Worm (Caenorhabditis elegans) whole organism, late embryonic: ENCODE data around the gene pfn-3.

Experiments
- C08G9.2 ChIP-seq: sonication (generic microtip); optimal IDR thresholded peaks from 2 replicates; lab custom pipeline; 2016; ENCODE audit warnings: mild to moderate bottlenecking, missing genetic modification characterization, moderate library complexity, missing compliant biosample characterization
- F13H6.1 ChIP-seq: sonication (generic microtip); optimal IDR thresholded peaks from 2 replicates; lab custom pipeline; 2016; ENCODE audit warnings: missing genetic modification characterization, missing compliant biosample characterization
- ama-1 ChIP-seq: fragments of 150-350 bp; optimal IDR thresholded peaks from 2 replicates; lab custom pipeline; 2014
- ceh-14 ChIP-seq: sonication (generic microtip); optimal IDR thresholded peaks from 2 replicates; lab custom pipeline; 2016; ENCODE audit warnings: missing genotype, missing genetic modification characterization, missing compliant biosample characterization
- ceh-30 ChIP-seq: fragments of 150-350 bp; optimal IDR thresholded peaks from 2 replicates; lab custom pipeline; 2014; ENCODE audit warnings: missing biosample characterization, missing genetic modification characterization
- che-1 ChIP-seq: sonication (generic microtip); optimal IDR thresholded peaks from 2 replicates; lab custom pipeline; 2016; ENCODE audit warnings: mild to moderate bottlenecking, missing genetic modification characterization, missing compliant biosample characterization
- fkh-10 ChIP-seq: fragments of 150-350 bp; optimal IDR thresholded peaks from 2 replicates; lab custom pipeline; 2014; ENCODE audit warnings: missing biosample characterization, missing genetic modification reagents, missing genetic modification characterization
- fkh-6 ChIP-seq: sonication (generic microtip); optimal IDR thresholded peaks from 2 replicates; lab custom pipeline; 2016; ENCODE audit warnings: missing genetic modification characterization, missing compliant biosample characterization
- nhr-11 ChIP-seq: fragments of 150-350 bp; optimal IDR thresholded peaks from 2 replicates; lab custom pipeline; 2014; ENCODE audit warnings: missing biosample characterization, missing genetic modification characterization
- nhr-232 ChIP-seq: sonication (generic microtip); optimal IDR thresholded peaks from 2 replicates; lab custom pipeline; 2016; ENCODE audit warnings: missing genetic modification characterization, missing compliant biosample characterization
- pha-2 ChIP-seq: sonication (generic microtip); optimal IDR thresholded peaks from 2 replicates; lab custom pipeline; 2017; ENCODE audit warnings: mild to moderate bottlenecking, missing genetic modification characterization, missing compliant biosample characterization
- syd-9 ChIP-seq: sonication (generic microtip); optimal IDR thresholded peaks from 2 replicates; lab custom pipeline; 2016; ENCODE audit warnings: mild to moderate bottlenecking, missing genetic modification characterization, moderate library complexity, missing compliant biosample characterization
- tbx-2 ChIP-seq: sonication (generic microtip); optimal IDR thresholded peaks from 2 replicates; lab custom pipeline; 2016; ENCODE audit warnings: missing genetic modification characterization, missing compliant biosample characterization
- unc-86 ChIP-seq: sonication (generic microtip); optimal IDR thresholded peaks from 2 replicates; lab custom pipeline; 2016; ENCODE audit warnings: missing genetic modification characterization, missing compliant biosample characterization

DNA sequence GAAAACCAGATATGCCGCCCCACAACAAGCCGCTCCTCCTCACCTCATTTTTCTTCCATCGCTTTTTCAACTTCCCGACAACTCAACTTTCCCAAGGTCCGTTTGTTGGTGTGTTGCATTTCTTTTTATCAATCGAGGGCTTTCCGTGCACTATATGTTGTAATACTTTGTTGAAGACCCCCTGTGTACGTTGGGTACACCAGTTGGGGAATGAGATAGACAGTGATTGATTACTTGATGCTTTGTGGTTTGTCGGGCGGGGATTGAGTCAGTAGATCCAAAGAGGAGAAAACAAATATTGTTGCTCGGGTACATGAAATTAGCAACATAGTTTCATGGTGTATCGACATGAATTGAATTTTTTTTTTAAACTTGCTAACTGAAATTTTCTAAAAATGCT is 28.4 kb upstream of the pfn-3 start:
- TF ChIP-seq pha-2 (tag; lab: Kevin White, UChicago) (no peak), unc-86 (tag; lab: Kevin White, UChicago) (no peak), tbx-2 (tag; lab: Kevin White, UChicago) (no peak), nhr-232 (tag; lab: Kevin White, UChicago) (no peak), C08G9.2 (no peak), ceh-14 (no peak), F13H6.1 (tag; lab: Kevin White, UChicago) (no peak), syd-9 (tag; lab: Kevin White, UChicago) (no peak), ceh-30 (tag; lab: Kevin White, UChicago) (no peak), fkh-6 (tag; lab: Kevin White, UChicago) (no peak), nhr-11 (tag; lab: Kevin White, UChicago) (no peak), fkh-10 (no peak), ama-1 (lab: Kevin White, UChicago) (no peak), che-1 (tag; lab: Kevin White, UChicago) (no peak)
